Worm (Caenorhabditis elegans) whole organism, midembryonic: Measurements from ENCODE around the gene F56H9.8.

Experiments
- T22C8.4 ChIP-seq: fragments of 200-800 bp; sonication (Bioruptor generic); IDR thresholded peaks from 2 replicates; pipeline ENCODE4 v1.3.6; 2022; ENCODE audit warnings: missing genetic modification characterization, missing compliant biosample characterization
- cog-1 ChIP-seq: sonication (generic microtip); optimal IDR thresholded peaks from 2 replicates; lab custom pipeline; 2016; ENCODE audit warnings: missing genetic modification characterization, missing compliant biosample characterization
- flt-1 ChIP-seq: fragments of 200-800 bp; sonication (Bioruptor generic); IDR thresholded peaks from 2 replicates; pipeline ENCODE4 v1.3.6; 2022; ENCODE audit warnings: missing genetic modification characterization, missing compliant biosample characterization
- klf-2 ChIP-seq: fragments of 200-800 bp; sonication (Bioruptor generic); conservative IDR thresholded peaks from 2 replicates; pipeline ENCODE4 v1.3.6; 2022; ENCODE audit warnings: missing genetic modification reagents, missing genetic modification characterization, missing compliant biosample characterization
- med-1 ChIP-seq: sonication (generic microtip); optimal IDR thresholded peaks from 2 replicates; lab custom pipeline; 2017; ENCODE audit warnings: missing genetic modification characterization, mild to moderate bottlenecking, missing compliant biosample characterization, antibody characterized with exemption, missing genetic modification reagents; ENCODE audit not compliant: insufficient read depth
- ref-1 ChIP-seq: fragments of 200-800 bp; sonication (Bioruptor generic); conservative IDR thresholded peaks from 2 replicates; pipeline ENCODE4 v1.3.6; 2022; ENCODE audit warnings: missing genetic modification reagents, missing genetic modification characterization, missing compliant biosample characterization
- tab-1 ChIP-seq: fragments of 200-800 bp; sonication (Bioruptor generic); IDR thresholded peaks from 2 replicates; pipeline ENCODE4 v1.3.6; 2022; ENCODE audit warnings: missing genetic modification characterization, missing compliant biosample characterization
- ztf-23 ChIP-seq: fragments of 200-800 bp; sonication (Bioruptor generic); IDR thresholded peaks from 2 replicates; pipeline ENCODE4 v1.3.6; 2022; ENCODE audit warnings: missing genetic modification reagents, missing genetic modification characterization, missing compliant biosample characterization
- ztf-29 ChIP-seq: fragments of 200-800 bp; sonication (Bioruptor generic); IDR thresholded peaks from 2 replicates; pipeline ENCODE4 v1.3.6; 2022; ENCODE audit warnings: missing genetic modification reagents, missing genetic modification characterization, missing compliant biosample characterization

Gene F56H9.8

DNA sequence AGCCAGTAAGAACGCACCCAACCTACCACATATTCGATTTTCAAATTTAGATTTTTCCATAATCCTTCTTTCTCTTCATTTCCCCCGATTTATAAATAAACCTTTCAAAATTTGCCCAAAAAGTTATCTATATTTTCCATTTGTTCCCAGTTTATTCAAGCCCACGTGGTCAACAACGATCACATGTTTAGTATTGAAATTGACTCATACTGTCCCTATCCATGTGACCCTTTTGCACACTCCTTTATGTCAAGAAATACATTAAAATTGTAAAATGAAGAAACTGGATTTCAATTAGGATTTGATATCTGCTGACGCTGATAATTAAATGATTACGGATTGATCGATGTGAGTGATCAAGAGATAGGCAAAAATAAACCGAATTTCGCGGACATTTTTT, 9.4 kb upstream of the F56H9.8 start:
- TF ChIP-seq flt-1 (no peak), ztf-29 (GFP tag; lab: Robert Waterston, UW) (no peak), klf-2 (no peak), cog-1 (tag; lab: Kevin White, UChicago) (no peak), ref-1 (GFP tag; lab: Robert Waterston, UW) (no peak), T22C8.4 (GFP tag; lab: Robert Waterston, UW) (no peak)

DNA sequence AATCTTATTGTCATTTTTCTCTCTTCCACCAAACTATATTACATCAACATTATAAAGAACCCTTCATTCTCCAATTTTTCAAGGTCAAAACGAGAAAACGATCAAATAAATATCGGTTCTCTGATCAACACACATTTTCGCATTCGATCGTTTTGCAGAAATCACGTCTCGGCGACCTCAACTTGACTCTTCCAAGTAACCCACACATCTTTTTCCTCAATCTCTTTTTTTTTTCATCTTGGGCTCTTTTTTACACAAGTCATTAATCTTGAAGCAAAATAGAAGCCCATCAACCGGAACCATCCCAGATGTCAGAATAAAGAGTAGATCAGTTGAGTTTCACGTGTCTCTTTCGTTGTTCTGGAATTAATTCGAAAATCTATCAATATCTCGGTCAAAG, 8.4 kb upstream of the F56H9.8 start:
- no peak for TF ChIP-seq cog-1 (tag; lab: Kevin White, UChicago)
- no peak for TF ChIP-seq flt-1
- no peak for TF ChIP-seq ztf-29 (GFP tag; lab: Robert Waterston, UW)
- TF ChIP-seq ztf-23 (GFP tag; lab: Robert Waterston, UW), result no peak
- TF ChIP-seq klf-2, result no peak
- no peak for TF ChIP-seq med-1
- no peak for TF ChIP-seq T22C8.4 (GFP tag; lab: Robert Waterston, UW)
- TF ChIP-seq ref-1 (GFP tag; lab: Robert Waterston, UW), result no peak
- no peak for TF ChIP-seq tab-1

DNA sequence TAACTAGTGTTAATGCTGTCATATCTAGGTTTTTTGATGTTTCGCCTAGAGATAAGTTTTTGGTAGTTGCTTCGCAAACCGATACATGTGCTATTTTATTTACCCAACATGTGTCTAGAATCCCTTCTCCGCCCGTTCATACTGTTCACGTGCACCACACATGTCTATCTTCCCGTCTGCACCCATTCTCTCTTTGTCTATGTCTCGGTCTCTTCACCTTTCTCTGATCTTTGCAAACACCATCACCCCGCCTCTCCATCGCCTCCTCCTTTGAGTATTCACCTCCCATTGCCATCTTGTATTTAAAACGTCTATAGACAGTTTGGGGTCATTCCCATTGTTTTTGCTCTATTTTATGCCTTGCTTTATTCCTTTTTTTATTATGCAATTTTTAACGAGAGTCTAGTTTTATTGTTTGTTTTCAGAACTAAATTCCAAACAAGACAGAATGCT, 7.3 kb upstream of the F56H9.8 start, which contains the start of gene F56H9.2:
Gene F56H9.2 (plus strand): TSS at position 426 of the 453 bp plus-strand sequence.
- no peak for TF ChIP-seq ref-1 (GFP tag; lab: Robert Waterston, UW)
- 0 out of 2 replicates have a peak, but pooled peaks have one; percentile 48 for TF ChIP-seq ztf-23 (GFP tag; lab: Robert Waterston, UW)
- no peak for TF ChIP-seq tab-1

DNA sequence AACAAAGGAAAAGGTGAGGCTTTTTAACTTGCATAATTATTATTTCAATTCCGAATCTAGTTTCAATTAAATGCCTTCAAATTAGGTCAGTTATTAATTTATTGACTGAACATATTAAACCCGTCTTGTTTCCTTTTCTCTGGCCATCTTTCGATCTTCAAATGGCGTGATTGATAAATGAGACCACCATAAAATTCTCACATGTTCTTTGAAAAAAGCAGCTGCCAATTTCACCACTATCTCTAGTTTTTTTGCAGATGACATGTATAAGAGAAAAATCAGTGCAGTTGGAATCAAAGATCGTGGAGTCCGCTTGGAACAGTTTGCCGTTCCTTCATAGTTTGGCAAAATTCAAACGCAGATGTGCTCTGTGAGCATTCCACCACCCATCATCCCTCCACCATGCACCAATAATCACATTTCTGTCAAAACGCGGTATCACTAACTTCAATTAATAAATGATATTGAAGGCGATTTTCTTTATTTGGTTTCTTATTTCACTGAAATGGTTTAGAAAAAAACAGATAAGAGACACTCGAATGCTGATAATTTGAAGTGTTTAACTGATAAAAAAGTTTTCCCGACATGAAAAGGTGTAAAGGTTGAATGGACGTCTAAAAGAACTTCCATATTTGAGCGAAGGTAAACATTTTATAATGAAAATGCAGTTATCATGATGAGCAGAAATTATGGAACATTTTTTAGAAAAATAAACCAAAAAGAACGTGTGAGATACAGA, 6.7 kb upstream of the F56H9.8 start:
- no peak for TF ChIP-seq ztf-29 (GFP tag; lab: Robert Waterston, UW)
- TF ChIP-seq ztf-23 (GFP tag; lab: Robert Waterston, UW), result no peak
- TF ChIP-seq med-1, result no peak
- no peak for TF ChIP-seq T22C8.4 (GFP tag; lab: Robert Waterston, UW)
- no peak for TF ChIP-seq tab-1
- no peak for TF ChIP-seq flt-1
- no peak for TF ChIP-seq cog-1 (tag; lab: Kevin White, UChicago)

DNA sequence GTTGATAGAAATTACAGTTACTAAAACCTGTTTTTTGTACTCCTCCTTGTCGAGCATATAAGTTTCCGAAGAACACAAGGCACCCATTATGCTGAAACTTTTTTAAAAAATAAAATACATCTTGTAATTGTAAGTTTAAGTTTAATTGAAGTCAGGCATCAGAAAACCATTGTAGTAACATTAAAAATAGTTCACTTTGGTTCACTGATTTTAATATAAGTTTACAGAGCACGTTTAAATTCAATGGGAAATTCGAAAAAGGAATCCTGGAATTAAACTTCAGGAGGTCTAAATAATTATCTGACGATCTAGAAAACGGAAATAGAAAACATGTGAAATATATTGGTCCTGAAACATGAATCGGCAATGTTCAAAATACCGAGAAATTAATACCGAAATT, 4.2 kb upstream of the F56H9.8 start, which contains the start of gene gpa-8:
Gene gpa-8 (minus strand): TSS at position 101 of the 400 bp plus-strand sequence.
- TF ChIP-seq flt-1 (no peak), ztf-23 (GFP tag; lab: Robert Waterston, UW) (no peak), klf-2 (no peak), cog-1 (tag; lab: Kevin White, UChicago) (no peak), ztf-29 (GFP tag; lab: Robert Waterston, UW) (no peak), ref-1 (GFP tag; lab: Robert Waterston, UW) (no peak), tab-1 (no peak), T22C8.4 (GFP tag; lab: Robert Waterston, UW) (no peak), med-1 (no peak)

DNA sequence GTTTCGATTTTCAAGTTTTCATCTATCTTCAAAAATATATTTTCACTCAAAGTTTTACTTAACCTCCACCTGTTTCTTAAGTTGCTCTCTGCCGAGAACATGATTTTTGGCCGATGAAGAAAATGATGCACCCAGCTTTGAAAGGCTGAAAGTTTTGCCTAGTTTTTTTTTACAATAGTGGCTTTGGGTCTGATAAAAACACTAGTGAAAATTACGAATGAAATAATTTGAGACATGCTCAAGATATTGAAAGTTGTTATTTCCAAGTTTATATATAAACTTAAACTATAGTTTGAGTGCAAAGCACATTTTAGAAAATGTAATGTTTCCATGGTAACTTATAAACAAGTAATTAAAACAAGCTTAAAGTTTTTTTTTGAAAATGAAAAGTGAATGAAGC, 4.6 kb downstream of the F56H9.8 start, which contains the start of gene gpa-9:
Gene gpa-9 (minus strand): TSS at position 101 of the 400 bp plus-strand sequence.
- TF ChIP-seq ref-1 (GFP tag; lab: Robert Waterston, UW) (no peak), T22C8.4 (GFP tag; lab: Robert Waterston, UW) (no peak), cog-1 (tag; lab: Kevin White, UChicago) (no peak), flt-1 (no peak), klf-2 (no peak), med-1 (no peak), ztf-23 (GFP tag; lab: Robert Waterston, UW) (no peak), ztf-29 (GFP tag; lab: Robert Waterston, UW) (no peak), tab-1 (no peak)

DNA sequence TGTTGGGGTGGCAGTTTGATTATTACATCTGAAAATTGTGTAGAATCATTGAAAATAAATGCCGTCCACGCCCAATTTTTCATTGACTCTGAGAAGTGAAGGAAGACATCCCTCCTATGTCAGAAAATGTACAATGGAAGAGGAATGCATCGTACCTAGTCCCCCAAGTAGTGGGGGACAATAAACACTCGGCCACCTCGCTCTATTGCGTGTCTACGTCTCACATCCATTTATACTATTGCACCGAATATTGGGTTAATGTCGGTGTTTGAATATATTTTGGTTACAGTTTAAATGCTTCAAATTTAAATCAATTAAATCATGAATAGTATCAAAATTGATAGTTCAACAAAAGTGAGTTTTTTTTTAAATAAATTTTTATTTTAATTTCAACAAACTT, 5.0 kb downstream of the F56H9.8 start, which contains the start of gene lin-25:
Gene lin-25 (plus strand): TSS at position 290 of the 400 bp plus-strand sequence.
- TF ChIP-seq ztf-29 (GFP tag; lab: Robert Waterston, UW) (no peak), ztf-23 (GFP tag; lab: Robert Waterston, UW) (no peak)

DNA sequence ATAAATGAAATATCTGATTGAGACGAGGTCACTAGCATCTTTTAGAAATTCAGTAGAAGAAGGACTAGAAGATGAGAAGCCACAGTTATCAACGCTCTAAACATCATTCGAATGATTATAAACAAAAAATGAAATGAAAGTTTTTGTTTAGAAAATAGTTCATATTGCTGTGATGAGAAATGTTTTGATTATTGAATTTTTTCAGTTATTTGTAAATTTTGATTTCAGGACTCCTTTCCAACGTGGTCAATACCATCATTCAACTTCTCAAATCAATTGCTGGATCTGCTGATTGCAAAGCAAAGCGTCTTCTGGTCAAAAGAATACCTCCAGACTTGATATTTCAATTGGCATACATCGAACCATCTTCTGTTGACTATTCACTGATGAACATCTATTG, 13.5 kb downstream of the F56H9.8 start, which contains the start of gene W05B10.6:
Gene W05B10.6 (minus strand): TSS at position 101 of the 400 bp plus-strand sequence.
- no peak for TF ChIP-seq flt-1

DNA sequence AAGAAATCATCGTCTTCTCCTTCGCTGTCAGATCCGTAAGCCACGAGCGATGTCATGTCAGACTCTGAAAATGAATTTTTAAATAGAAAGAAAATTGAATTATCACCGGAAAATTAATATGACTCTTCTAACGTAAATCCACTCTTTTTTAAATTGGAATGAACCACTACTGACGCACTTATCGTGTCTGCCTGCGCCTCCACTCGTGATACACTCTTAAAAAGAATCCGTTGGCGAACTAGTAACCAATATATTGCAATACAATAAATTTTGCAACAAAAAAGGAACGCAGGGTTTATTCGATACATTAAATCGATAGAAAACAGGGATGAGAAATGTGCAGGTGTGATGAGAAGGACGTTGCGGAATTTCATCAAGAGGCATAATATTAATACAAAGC, 14.8 kb downstream of the F56H9.8 start, which contains the start of gene ccch-3:
Gene ccch-3 (minus strand): TSS at position 262 of the 400 bp plus-strand sequence.
- TF ChIP-seq klf-2 (no peak), flt-1 (no peak), T22C8.4 (GFP tag; lab: Robert Waterston, UW) (no peak)

DNA sequence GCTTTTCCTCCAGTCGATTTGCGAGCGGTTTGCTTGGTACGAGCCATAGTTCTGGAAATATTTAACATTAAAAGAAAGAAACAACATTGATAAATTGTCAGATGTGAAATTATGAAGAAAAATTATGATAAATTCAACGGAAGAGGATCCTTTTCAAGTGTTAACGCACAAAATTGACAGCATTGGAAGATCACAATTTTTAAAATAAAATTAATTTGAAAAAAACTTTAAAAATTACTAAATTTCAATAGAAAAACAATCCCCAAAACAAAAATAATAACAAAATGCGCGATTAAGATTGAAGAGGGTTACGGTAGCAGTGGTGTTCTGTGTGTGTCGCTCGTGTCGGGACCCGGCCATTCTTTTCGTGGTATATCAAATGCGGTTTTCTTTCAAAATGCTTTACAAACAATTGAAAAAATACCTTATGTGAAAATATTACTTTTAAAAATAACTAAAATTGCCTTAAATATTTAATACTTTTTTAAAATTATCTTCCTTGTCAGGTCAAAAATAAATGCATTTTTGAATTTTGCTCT, 15.7 kb downstream of the F56H9.8 start, which contains the start of gene his-74:
Gene his-74 (minus strand): TSS at position 51 of the 539 bp plus-strand sequence.
- TF ChIP-seq ref-1 (GFP tag; lab: Robert Waterston, UW), result no peak
- TF ChIP-seq ztf-29 (GFP tag; lab: Robert Waterston, UW), result no peak
- no peak for TF ChIP-seq ztf-23 (GFP tag; lab: Robert Waterston, UW)
- no peak for TF ChIP-seq flt-1
- TF ChIP-seq med-1, result no peak
- no peak for TF ChIP-seq T22C8.4 (GFP tag; lab: Robert Waterston, UW)
- TF ChIP-seq cog-1 (tag; lab: Kevin White, UChicago), result no peak
- TF ChIP-seq klf-2, result no peak
- no peak for TF ChIP-seq tab-1
